Fruit fly (Drosophila melanogaster): Measurements from ENCODE around the gene CG4860.

The CG4860 gene

dm6 chr3R:12248243-12248642 is 27.0 kb upstream of the CG4860 start:
- no peak for TF ChIP-seq E2f1 (GFP tag; IDR thresholded peaks at IDR 0.05)
- no peak for TF ChIP-seq H2.0 (GFP tag; IDR thresholded peaks at IDR 0.05)
- TF ChIP-seq schlank (tag; optimal IDR thresholded peaks at IDR 0.05), result no peak
- TF ChIP-seq zen (tag; optimal IDR thresholded peaks at IDR 0.05), result peak; percentile 61
- TF ChIP-seq pum (GFP tag; optimal IDR thresholded peaks at IDR 0.05), result no peak
- peak; percentile 92 for TF ChIP-seq D (optimal IDR thresholded peaks at IDR 0.05)
- no peak for TF ChIP-seq D (GFP tag; optimal IDR thresholded peaks at IDR 0.05)
- peak in 1 of 2 experiments; percentile 93 for TF ChIP-seq tll (GFP tag; optimal IDR thresholded peaks at IDR 0.05)
- peak; percentile 83 for TF ChIP-seq cad (GFP tag; optimal IDR thresholded peaks at IDR 0.05)
- TF ChIP-seq danr (GFP tag; IDR thresholded peaks at IDR 0.05), result no peak
- peak; percentile 5 for TF ChIP-seq Kr (GFP tag; optimal IDR thresholded peaks at IDR 0.05)

dm6 chr3R:12244468-12245060 is 23.3 kb upstream of the CG4860 start:
- TF ChIP-seq hbn (GFP tag; IDR thresholded peaks at IDR 0.05; ENCODE audit: partially characterized antibody), result no peak
- TF ChIP-seq CG31224 (GFP tag; IDR thresholded peaks at IDR 0.05), result no peak
- no peak for TF ChIP-seq CG9609 (GFP tag; optimal IDR thresholded peaks at IDR 0.05)
- TF ChIP-seq Atf3 (GFP tag; optimal IDR thresholded peaks at IDR 0.05), result no peak
- no peak for TF ChIP-seq BtbVII (GFP tag; optimal IDR thresholded peaks at IDR 0.05)
- no peak for TF ChIP-seq CG3847 (GFP tag; IDR thresholded peaks at IDR 0.05)
- TF ChIP-seq chif (GFP tag; optimal IDR thresholded peaks at IDR 0.05), result no peak
- no peak for TF ChIP-seq CG10462 (GFP tag; optimal IDR thresholded peaks at IDR 0.05)
- TF ChIP-seq Opbp (GFP tag; IDR thresholded peaks at IDR 0.05; ENCODE audit: partially characterized antibody), result 0 out of 3 replicates have a peak, but pooled peaks have one; percentile 10
- TF ChIP-seq her (GFP tag; optimal IDR thresholded peaks at IDR 0.05), result no peak
- TF ChIP-seq CG42726 (GFP tag; IDR thresholded peaks at IDR 0.05; ENCODE audit: partially characterized antibody), result no peak
- no peak for TF ChIP-seq CG15269 (tag; optimal IDR thresholded peaks at IDR 0.05)
- TF ChIP-seq jigr1 (GFP tag; IDR thresholded peaks at IDR 0.05), result no peak
- no peak for TF ChIP-seq CG9876 (GFP tag; optimal IDR thresholded peaks at IDR 0.05)
- TF ChIP-seq nmo (GFP tag; optimal IDR thresholded peaks at IDR 0.05), result no peak
- no peak for TF ChIP-seq CG11560 (tag; IDR thresholded peaks at IDR 0.05)
- TF ChIP-seq CG1832 (GFP tag; optimal IDR thresholded peaks at IDR 0.05), result peak; percentile 78
- TF ChIP-seq Scr (GFP tag; IDR thresholded peaks at IDR 0.05; ENCODE audit: partially characterized antibody), result no peak
- TF ChIP-seq Myb (GFP tag; optimal IDR thresholded peaks at IDR 0.05), result no peak
- no peak for TF ChIP-seq CrebB (tag; optimal IDR thresholded peaks at IDR 0.05)
- peak; percentile 17 for TF ChIP-seq grn (GFP tag; optimal IDR thresholded peaks at IDR 0.05)
- no peak for TF ChIP-seq CG17568 (GFP tag; optimal IDR thresholded peaks at IDR 0.05)
- no peak for TF ChIP-seq CG13123 (GFP tag; optimal IDR thresholded peaks at IDR 0.05)
- TF ChIP-seq CG3407 (GFP tag; optimal IDR thresholded peaks at IDR 0.05), result no peak
- TF ChIP-seq HLH3B (GFP tag; IDR thresholded peaks at IDR 0.05), result no peak
- no peak for TF ChIP-seq Dip2 (GFP tag; IDR thresholded peaks at IDR 0.05)
- no peak for TF ChIP-seq NFAT (GFP tag; IDR thresholded peaks at IDR 0.05)
- no peak for TF ChIP-seq CG4617 (GFP tag; optimal IDR thresholded peaks at IDR 0.05; ENCODE audit: borderline replicate concordance)
- TF ChIP-seq HHEX (GFP tag; optimal IDR thresholded peaks at IDR 0.05), result no peak
- TF ChIP-seq sr (GFP tag; IDR thresholded peaks at IDR 0.05), result no peak
- no peak for TF ChIP-seq Stat92E (GFP tag; optimal IDR thresholded peaks at IDR 0.05)
- no peak for TF ChIP-seq CG30020 (tag; optimal IDR thresholded peaks at IDR 0.05)
- TF ChIP-seq CG7786 (GFP tag; optimal IDR thresholded peaks at IDR 0.05), result no peak
- no peak for TF ChIP-seq schlank (tag; optimal IDR thresholded peaks at IDR 0.05)
- TF ChIP-seq Hmx (GFP tag; optimal IDR thresholded peaks at IDR 0.05), result no peak
- TF ChIP-seq Antp (GFP tag; optimal IDR thresholded peaks at IDR 0.05), result no peak
- no peak for TF ChIP-seq NC2α (GFP tag; optimal IDR thresholded peaks at IDR 0.05)
- TF ChIP-seq Aef1 (GFP tag; IDR thresholded peaks at IDR 0.05), result no peak
- no peak for TF ChIP-seq dmrt11E (tag; optimal IDR thresholded peaks at IDR 0.05)
- TF ChIP-seq CG6854 (GFP tag; optimal IDR thresholded peaks at IDR 0.05), result no peak

Data from whole organism, embryonic.